Worm (Caenorhabditis elegans) whole organism, mixed stage, embryonic: ENCODE data around the gene Y38H6C.23.
"Not testable (repeated sequence)": the region's sequence is repeated elsewhere in the genome, so short reads cannot be mapped to it uniquely, and the experiment has no call there.

Experiments used
- bed-3 ChIP-seq: fragments of 200-800 bp; sonication (Bioruptor generic); optimal IDR thresholded peaks from 3 replicates; lab custom pipeline; 2018; ENCODE audit warnings: mild to moderate bottlenecking, missing genetic modification characterization, moderate library complexity, missing compliant biosample characterization
- blmp-1 ChIP-seq: fragments of 150-350 bp; optimal IDR thresholded peaks from 2 replicates; lab custom pipeline; 2014; ENCODE audit warnings: missing biosample characterization, missing genetic modification characterization
- ceh-39 ChIP-seq: fragments of 150-350 bp; optimal IDR thresholded peaks from 2 replicates; lab custom pipeline; 2014; ENCODE audit warnings: missing biosample characterization, missing genetic modification characterization
- drap-1 ChIP-seq: fragments of 200-800 bp; sonication (Bioruptor generic); optimal IDR thresholded peaks from 3 replicates; lab custom pipeline; 2018; ENCODE audit warnings: mild to moderate bottlenecking, missing genetic modification characterization, missing compliant biosample characterization
- elt-1 ChIP-seq: sonication (generic microtip); optimal IDR thresholded peaks from 2 replicates; lab custom pipeline; 2017; ENCODE audit warnings: missing genetic modification characterization, mild to moderate bottlenecking, missing compliant biosample characterization, antibody characterized with exemption, moderate library complexity, borderline replicate concordance; ENCODE audit not compliant: insufficient read depth
- elt-3 ChIP-seq: fragments of 150-350 bp; optimal IDR thresholded peaks from 2 replicates; lab custom pipeline; 2014; ENCODE audit warnings: missing biosample characterization, missing genetic modification characterization
- ham-2 ChIP-seq: fragments of 200-800 bp; sonication (Bioruptor generic); optimal IDR thresholded peaks from 2 replicates; lab custom pipeline; 2018; ENCODE audit warnings: mild to moderate bottlenecking, missing genetic modification characterization, missing compliant biosample characterization
- hlh-1 ChIP-seq: fragments of 150-350 bp; optimal IDR thresholded peaks from 2 replicates; lab custom pipeline; 2014; ENCODE audit warnings: missing biosample characterization, missing genetic modification reagents, missing genetic modification characterization
- lin-13 ChIP-seq: fragments of 150-350 bp; optimal IDR thresholded peaks from 2 replicates; lab custom pipeline; 2014; ENCODE audit warnings: missing biosample characterization, missing genetic modification characterization
- lin-32 ChIP-seq: fragments of 200-800 bp; sonication (Bioruptor generic); optimal IDR thresholded peaks from 2 replicates; lab custom pipeline; 2018; ENCODE audit warnings: mild to moderate bottlenecking, missing genetic modification characterization, missing compliant biosample characterization
- lsy-2 ChIP-seq: fragments of 150-350 bp; optimal IDR thresholded peaks from 2 replicates; lab custom pipeline; 2014; ENCODE audit warnings: missing biosample characterization, missing genetic modification characterization
- mab-5 ChIP-seq: fragments of 150-350 bp; optimal IDR thresholded peaks from 2 replicates; lab custom pipeline; 2014; ENCODE audit warnings: missing biosample characterization, missing genetic modification characterization
- nhr-237 ChIP-seq: fragments of 150-350 bp; optimal IDR thresholded peaks from 2 replicates; lab custom pipeline; 2014; ENCODE audit warnings: missing biosample characterization, missing genetic modification characterization
- nhr-28 ChIP-seq: fragments of 150-350 bp; optimal IDR thresholded peaks from 2 replicates; lab custom pipeline; 2014; ENCODE audit warnings: missing biosample characterization, missing genetic modification characterization
- nhr-76 ChIP-seq: sonication (generic microtip); optimal IDR thresholded peaks from 2 replicates; lab custom pipeline; 2017; ENCODE audit warnings: missing biosample characterization, missing genetic modification characterization
- snpc-4 ChIP-seq: fragments of 150-350 bp; optimal IDR thresholded peaks from 2 replicates; lab custom pipeline; 2014; ENCODE audit warnings: missing biosample characterization, missing genetic modification characterization
- sptf-1 ChIP-seq: sonication (generic microtip); optimal IDR thresholded peaks from 2 replicates; lab custom pipeline; 2017; ENCODE audit warnings: mild to moderate bottlenecking, missing genetic modification characterization, moderate library complexity, missing compliant biosample characterization
- tbx-8 ChIP-seq: fragments of 200-800 bp; sonication (Bioruptor generic); optimal IDR thresholded peaks from 2 replicates; lab custom pipeline; 2018; ENCODE audit warnings: mild to moderate bottlenecking, missing genetic modification characterization, moderate library complexity, missing compliant biosample characterization
- unc-39 ChIP-seq: fragments of 150-350 bp; optimal IDR thresholded peaks from 2 replicates; lab custom pipeline; 2014; ENCODE audit warnings: missing biosample characterization, missing genetic modification characterization
- unc-62 ChIP-seq: fragments of 150-350 bp; optimal IDR thresholded peaks from 2 replicates; lab custom pipeline; 2014; ENCODE audit warnings: missing biosample characterization, missing genetic modification reagents, missing genetic modification characterization
- ztf-11 ChIP-seq: fragments of 150-350 bp; optimal IDR thresholded peaks from 2 replicates; lab custom pipeline; 2014; ENCODE audit warnings: missing biosample characterization, missing genetic modification characterization

The Y38H6C.23 gene

ce11 chrV:20518927-20519326, 37.2 kb downstream of the Y38H6C.23 start, which contains the start of gene Y38H6C.25:
TSS of gene Y38H6C.25 (plus strand) at chrV:20519227.
- TF ChIP-seq ham-2 (GFP tag; lab: Kevin White, UChicago) (no peak), lin-32 (GFP tag; lab: Kevin White, UChicago) (no peak), sptf-1 (tag; lab: Kevin White, UChicago) (no peak), nhr-28 (tag; lab: Kevin White, UChicago) (no peak), blmp-1 (tag; lab: Kevin White, UChicago) (no peak), nhr-237 (tag; lab: Kevin White, UChicago) (no peak), ztf-11 (tag; lab: Kevin White, UChicago) (no peak), ceh-39 (tag; lab: Kevin White, UChicago) (no peak), elt-1 (tag; lab: Kevin White, UChicago) (no peak), hlh-1 (tag; lab: Kevin White, UChicago) (no peak), snpc-4 (tag; lab: Kevin White, UChicago) (no peak), drap-1 (GFP tag; lab: Kevin White, UChicago) (no peak), unc-39 (no peak)

- TF ChIP-seq mab-5 (tag; lab: Kevin White, UChicago) (no peak), lin-13 (tag; lab: Kevin White, UChicago) (no peak), blmp-1 (tag; lab: Kevin White, UChicago) (no peak), bed-3 (GFP tag; lab: Kevin White, UChicago) (no peak), tbx-8 (GFP tag; lab: Kevin White, UChicago) (no peak), ztf-11 (tag; lab: Kevin White, UChicago) (no peak)
- TF ChIP-seq, all 35 proteins: peak for 0
Observed at ce11 chrV:20517005-20517404, 39.2 kb downstream of the Y38H6C.23 start.

ce11 chrV:20514483-20514882, 41.7 kb downstream of the Y38H6C.23 start:
- no peak for TF ChIP-seq sptf-1 (tag; lab: Kevin White, UChicago)
- TF ChIP-seq nhr-237 (tag; lab: Kevin White, UChicago): no peak

ce11 chrV:20513661-20514060, 42.5 kb downstream of the Y38H6C.23 start, which contains the start of gene Y38H6C.8:
TSS of gene Y38H6C.8 (plus strand) at chrV:20513961.
- not testable (repeated sequence) for TF ChIP-seq nhr-76, elt-3, blmp-1 (tag; lab: Kevin White, UChicago)

- no peak for TF ChIP-seq unc-62 (GFP tag; lab: Kevin White, UChicago)
Observed at ce11 chrV:20509427-20509826, 46.7 kb downstream of the Y38H6C.23 start.

ce11 chrV:20506542-20506941, 49.6 kb downstream of the Y38H6C.23 start:
- TF ChIP-seq snpc-4 (tag; lab: Kevin White, UChicago) (no peak), lsy-2 (tag; lab: Kevin White, UChicago) (no peak), tbx-8 (GFP tag; lab: Kevin White, UChicago) (no peak), unc-62 (GFP tag; lab: Kevin White, UChicago) (no peak), ztf-11 (tag; lab: Kevin White, UChicago) (no peak), drap-1 (GFP tag; lab: Kevin White, UChicago) (no peak)
